Fruit fly (Drosophila melanogaster): Measurements from ENCODE around the gene CG32263.

CG32263 gene

DNA sequence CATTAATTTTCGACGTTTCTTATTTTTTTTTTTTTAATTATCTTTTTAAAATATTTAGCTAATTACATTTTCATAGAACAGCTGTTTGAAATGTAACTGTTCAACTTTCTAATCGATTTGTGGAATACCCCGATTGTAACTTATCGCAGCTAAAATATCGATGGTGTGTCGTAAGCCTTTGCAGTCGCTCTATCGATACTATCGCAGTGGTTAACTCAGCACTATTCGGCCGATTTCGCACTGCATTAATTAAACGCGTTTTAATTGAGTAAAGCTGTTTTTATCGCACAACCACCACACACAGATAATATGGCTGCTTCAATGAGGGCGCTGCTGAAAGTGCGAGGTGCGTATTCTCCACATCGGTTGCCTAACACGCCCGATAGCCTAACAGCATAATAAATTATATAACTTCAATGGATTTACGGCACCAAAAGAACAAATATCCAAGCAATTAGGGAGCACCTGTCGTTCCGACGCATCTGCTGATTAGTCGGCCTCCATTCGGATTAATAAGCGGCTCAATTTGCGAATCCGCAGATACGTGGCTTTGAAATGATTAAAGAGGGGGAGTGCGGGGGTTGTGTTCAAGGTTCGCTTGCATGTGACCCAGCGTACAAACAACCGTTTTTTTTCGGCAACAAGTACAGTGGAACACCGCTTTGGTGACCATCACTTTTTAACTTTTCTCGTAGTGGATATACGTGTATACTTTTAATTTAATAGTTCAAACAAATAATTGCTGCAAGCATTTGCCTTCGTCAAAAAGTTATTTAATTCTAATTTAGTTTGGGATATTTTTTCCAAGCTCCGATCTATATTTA lies 3.3 kb upstream of the CG32263 start, which contains the start of gene Scsalpha1 (continued):
- TF ChIP-seq CG11093 (GFP tag; IDR thresholded peaks at IDR 0.05) (no peak), CG12391 (tag; optimal IDR thresholded peaks at IDR 0.05) (peak; percentile 54), luna (GFP tag; optimal IDR thresholded peaks at IDR 0.05) (no peak), kni (GFP tag; optimal IDR thresholded peaks at IDR 0.05) (peak; percentile 15), sna (GFP tag; IDR thresholded peaks at IDR 0.05; ENCODE audit: partially characterized antibody) (peak; percentile 98), CG10321 (GFP tag; IDR thresholded peaks at IDR 0.05) (no peak), CG5953 (GFP tag; IDR thresholded peaks at IDR 0.05) (no peak), HLH3B (GFP tag; IDR thresholded peaks at IDR 0.05) (peak; percentile 54; the same call in 1 of the 2 replicates), mam (GFP tag; optimal IDR thresholded peaks at IDR 0.05) (no peak), CG12219 (GFP tag; optimal IDR thresholded peaks at IDR 0.05) (peak; percentile 13), prd (optimal IDR thresholded peaks at IDR 0.05) (no peak), prd (GFP tag; IDR thresholded peaks at IDR 0.05) (peak; percentile 58; the same call in 2 of the 3 replicates), CG8089 (GFP tag; optimal IDR thresholded peaks at IDR 0.05) (no peak), CG18764 (GFP tag; optimal IDR thresholded peaks at IDR 0.05) (peak; percentile 6), CG9817 (tag; optimal IDR thresholded peaks at IDR 0.05) (peak; percentile 10), CG13624 (GFP tag; optimal IDR thresholded peaks at IDR 0.05) (peak; percentile 22), mirr (GFP tag; optimal IDR thresholded peaks at IDR 0.05) (peak; percentile 13), C15 (GFP tag; IDR thresholded peaks at IDR 0.05) (no peak), ewg (GFP tag; optimal IDR thresholded peaks at IDR 0.05) (no peak), CG4617 (GFP tag; optimal IDR thresholded peaks at IDR 0.05; ENCODE audit: borderline replicate concordance) (peak; percentile 72), CG2116 (GFP tag; optimal IDR thresholded peaks at IDR 0.05) (peak; percentile 87), Elba2 (GFP tag; optimal IDR thresholded peaks at IDR 0.05) (no peak), CG14050 (GFP tag; IDR thresholded peaks at IDR 0.05) (peak; percentile 54), CG1529 (GFP tag; optimal IDR thresholded peaks at IDR 0.05) (no peak), CG31441 (GFP tag; IDR thresholded peaks at IDR 0.05) (no peak), CG4424 (GFP tag; optimal IDR thresholded peaks at IDR 0.05) (no peak), Aef1 (GFP tag; IDR thresholded peaks at IDR 0.05) (no peak), CG31388 (GFP tag; optimal IDR thresholded peaks at IDR 0.05) (no peak), cato (GFP tag; optimal IDR thresholded peaks at IDR 0.05; ENCODE audit: borderline replicate concordance) (no peak), CG4820 (GFP tag; optimal IDR thresholded peaks at IDR 0.05) (no peak), BtbVII (GFP tag; optimal IDR thresholded peaks at IDR 0.05) (peak; percentile 4), CG10209 (GFP tag; optimal IDR thresholded peaks at IDR 0.05) (peak; percentile 6), CG17361 (GFP tag; IDR thresholded peaks at IDR 0.05) (peak; percentile 23; the same call in 1 of the 3 replicates), Lhr (GFP tag; optimal IDR thresholded peaks at IDR 0.05) (peak; percentile 45), ap (GFP tag; IDR thresholded peaks at IDR 0.05) (no peak; the same call in 1 of the 2 replicates), ssp (GFP tag; IDR thresholded peaks at IDR 0.05) (peak; percentile 59), CG9932 (GFP tag; IDR thresholded peaks at IDR 0.05) (peak; percentile 72), CTCF (GFP tag; optimal IDR thresholded peaks at IDR 0.05) (no peak), ems (GFP tag; optimal IDR thresholded peaks at IDR 0.05) (no peak), lab (GFP tag; optimal IDR thresholded peaks at IDR 0.05) (peak; percentile 45), nau (GFP tag; optimal IDR thresholded peaks at IDR 0.05) (no peak), CG14441 (GFP tag; IDR thresholded peaks at IDR 0.05) (peak; percentile 26), stwl (tag; optimal IDR thresholded peaks at IDR 0.05) (peak; percentile 97), CG16779 (GFP tag; IDR thresholded peaks at IDR 0.05) (no peak), CG6254 (GFP tag; optimal IDR thresholded peaks at IDR 0.05) (peak; percentile 29), wor (GFP tag; IDR thresholded peaks at IDR 0.05) (no peak), CG10267 (tag; optimal IDR thresholded peaks at IDR 0.05) (peak; percentile 67), CG1792 (GFP tag; optimal IDR thresholded peaks at IDR 0.05) (no peak), CG1832 (GFP tag; optimal IDR thresholded peaks at IDR 0.05) (no peak), CG14860 (GFP tag; IDR thresholded peaks at IDR 0.05; ENCODE audit: partially characterized antibody) (peak; percentile 98)

All from whole organism, embryonic.